Worm (Caenorhabditis elegans) whole organism, midembryonic: ENCODE data around the gene gmeb-2.

ENCODE experiments used
- med-1 ChIP-seq: sonication (generic microtip); optimal IDR thresholded peaks from 2 replicates; lab custom pipeline; 2017; ENCODE audit warnings: missing genetic modification characterization, mild to moderate bottlenecking, missing compliant biosample characterization, antibody characterized with exemption, missing genetic modification reagents; ENCODE audit not compliant: insufficient read depth
- tab-1 ChIP-seq: fragments of 200-800 bp; sonication (Bioruptor generic); IDR thresholded peaks from 2 replicates; pipeline ENCODE4 v1.3.6; 2022; ENCODE audit warnings: missing genetic modification characterization, missing compliant biosample characterization
- ztf-23 ChIP-seq: fragments of 200-800 bp; sonication (Bioruptor generic); IDR thresholded peaks from 2 replicates; pipeline ENCODE4 v1.3.6; 2022; ENCODE audit warnings: missing genetic modification reagents, missing genetic modification characterization, missing compliant biosample characterization

DNA sequence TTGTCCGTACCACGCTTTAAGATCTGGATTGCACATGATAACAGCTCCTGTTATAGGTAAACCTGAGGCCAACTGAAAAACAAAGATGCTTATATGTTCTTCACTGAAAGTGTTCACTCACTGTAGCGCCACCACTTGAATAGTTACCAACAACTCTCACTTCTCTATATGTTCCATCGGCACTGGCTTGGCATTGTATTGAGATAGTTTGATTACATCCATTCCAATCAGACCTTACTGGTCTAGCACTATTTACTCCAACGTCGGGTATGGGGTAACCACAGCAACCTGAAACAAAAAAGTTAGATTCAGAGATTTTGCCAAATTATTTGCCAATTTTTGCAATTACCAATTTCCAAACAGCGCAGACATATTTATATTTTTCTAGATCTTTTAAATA is 36.9 kb downstream of the gmeb-2 start:
- TF ChIP-seq med-1 (GFP tag; lab: Kevin White, UChicago) (no peak), tab-1 (no peak), ztf-23 (GFP tag; lab: Robert Waterston, UW) (no peak)
